Worm (Caenorhabditis elegans) whole organism, early embryonic: Measurements from ENCODE around the gene tbc-1.

ENCODE experiments used
- ama-1 ChIP-seq: fragments of 150-350 bp; optimal IDR thresholded peaks from 2 replicates; lab custom pipeline; 2014
- pes-1 ChIP-seq: fragments of 200-800 bp; sonication (Bioruptor generic); IDR thresholded peaks from 2 replicates; pipeline ENCODE4 v1.3.6; 2022; ENCODE audit warnings: missing genetic modification reagents, missing genetic modification characterization, missing compliant biosample characterization
- tbx-11 ChIP-seq: fragments of 200-800 bp; sonication (Bioruptor generic); IDR thresholded peaks from 2 replicates; pipeline ENCODE4 v1.3.6; 2022; ENCODE audit warnings: missing genetic modification characterization, missing compliant biosample characterization

ce11 chrX:15013941-15014453 is 43.4 kb downstream of the tbc-1 start:
- no peak for TF ChIP-seq pes-1 (GFP tag; lab: Robert Waterston, UW)
- no peak for TF ChIP-seq tbx-11 (GFP tag; lab: Robert Waterston, UW)
- no peak for TF ChIP-seq ama-1 (lab: Kevin White, UChicago)
